Fruit fly (Drosophila melanogaster) whole organism, wandering third instar larva: ENCODE data around the gene Ufd4.

Source experiments
- Dfd ChIP-seq: fragments of >200 bp; optimal IDR thresholded peaks from 2 replicates; lab custom pipeline; 2017; ENCODE audit warnings: missing biosample characterization, missing genetic modification characterization
- HLH106 ChIP-seq: fragments of 200-800 bp; optimal IDR thresholded peaks from 3 replicates; lab custom pipeline; 2019; ENCODE audit warnings: missing biosample characterization, mild to moderate bottlenecking, missing genetic modification characterization, moderate library complexity
- Hnf4 ChIP-seq: fragments of 200-800 bp; sonication (Bioruptor generic); optimal IDR thresholded peaks from 2 replicates; lab custom pipeline; 2016; ENCODE audit warnings: missing biosample characterization, mild to moderate bottlenecking, missing genetic modification characterization
- Jra ChIP-seq: sonication (Bioruptor generic); optimal IDR thresholded peaks from 2 replicates; lab custom pipeline; 2016; ENCODE audit warnings: missing biosample characterization, missing genetic modification characterization
- Myc ChIP-seq: fragments of >200 bp; optimal IDR thresholded peaks from 2 replicates; lab custom pipeline; 2017
- OdsH ChIP-seq: fragments of 200-800 bp; sonication (Bioruptor generic); optimal IDR thresholded peaks from 2 replicates; lab custom pipeline; 2016; ENCODE audit warnings: missing biosample characterization, mild to moderate bottlenecking, missing genetic modification characterization
- h ChIP-seq: fragments of 200-800 bp; sonication (Bioruptor generic); optimal IDR thresholded peaks from 3 replicates; lab custom pipeline; 2016; ENCODE audit warnings: missing biosample characterization, mild to moderate bottlenecking, missing genetic modification characterization
- jim ChIP-seq: fragments of 175-275, 200-325 bp; sonication (Bioruptor generic); optimal IDR thresholded peaks from 2 replicates; lab custom pipeline; 2016; ENCODE audit warnings: missing biosample characterization, mild to moderate bottlenecking, missing genetic modification characterization
- usp ChIP-seq: fragments of >200 bp; optimal IDR thresholded peaks from 2 replicates; lab custom pipeline; 2017; ENCODE audit warnings: missing biosample characterization, missing genetic modification characterization

DNA sequence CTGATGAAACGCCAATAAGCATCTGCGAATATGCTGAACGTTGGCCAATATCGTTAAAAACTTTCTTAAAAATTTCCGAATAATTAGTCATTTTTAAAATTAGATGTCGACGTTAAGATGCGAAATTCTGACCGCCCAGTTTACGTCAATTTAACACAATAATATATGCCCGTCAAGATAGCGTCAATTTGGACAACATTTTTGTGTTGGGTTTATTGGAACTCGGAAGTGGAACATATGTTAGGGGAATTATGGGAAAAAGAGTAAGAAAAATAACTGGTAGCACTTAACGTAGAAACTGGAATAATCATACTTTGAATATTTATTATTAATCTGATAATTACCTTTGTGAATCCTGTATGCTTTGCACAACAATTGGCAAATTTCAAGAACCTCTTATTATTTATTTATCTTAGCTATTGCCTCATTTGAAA lies 36.4 kb downstream of the Ufd4 start, which contains the start of gene CG5676:
- TF ChIP-seq jim (GFP tag; lab: Kevin White, UChicago) (no peak), HLH106 (tag; lab: Kevin White, UChicago) (no peak), usp (GFP tag; lab: Kevin White, UChicago) (no peak), Jra (GFP tag; lab: Kevin White, UChicago) (no peak), h (GFP tag; lab: Kevin White, UChicago) (no peak), Hnf4 (GFP tag; lab: Kevin White, UChicago) (no peak), Dfd (GFP tag; lab: Kevin White, UChicago) (no peak), OdsH (GFP tag; lab: Kevin White, UChicago) (no peak), Myc (no peak)
